Worm (Caenorhabditis elegans): ENCODE data around the gene lsd-1.
A peak's percentile ranks its signal among the peaks of the same experiment; 100 is the strongest.

DNA sequence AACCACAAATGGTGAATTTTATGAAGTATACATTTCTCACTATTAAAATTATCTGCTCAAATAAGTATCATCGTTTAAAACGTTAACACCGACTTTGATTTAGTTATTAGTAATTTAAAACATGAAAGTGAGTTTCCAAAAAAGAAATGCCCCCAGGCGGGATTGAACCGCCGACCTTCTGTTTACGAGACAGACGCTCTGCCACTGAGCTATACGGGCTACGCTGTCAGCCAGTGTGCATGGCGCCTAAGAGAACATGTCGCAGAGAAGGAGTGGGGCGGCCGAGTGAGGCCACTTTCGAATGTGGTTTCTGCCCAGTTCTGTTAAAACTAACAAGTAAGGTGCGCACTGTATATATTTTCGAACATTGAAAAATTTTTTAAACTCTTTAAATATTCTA, 13.7 kb upstream of the lsd-1 start:
- TF ChIP-seq nhr-11 (tag; optimal IDR thresholded peaks at IDR 0.05) (no peak), nhr-12 (tag; optimal IDR thresholded peaks at IDR 0.05) (no peak), nhr-237 (tag; optimal IDR thresholded peaks at IDR 0.05) (no peak), egl-27 (tag; optimal IDR thresholded peaks at IDR 0.05) (peak; percentile 20)

Measured in whole organism, L2 larva.